Worm (Caenorhabditis elegans) whole organism, late embryonic: ENCODE measurements around the gene C44H4.4.
"Not testable (repeated sequence)": the region's sequence is repeated elsewhere in the genome, so short reads cannot be mapped to it uniquely, and the experiment has no call there.

Source experiments
- C08G9.2 ChIP-seq: sonication (generic microtip); optimal IDR thresholded peaks from 2 replicates; lab custom pipeline; 2016; ENCODE audit warnings: mild to moderate bottlenecking, missing genetic modification characterization, moderate library complexity, missing compliant biosample characterization
- C38D4.7 ChIP-seq: fragments of 200-800 bp; sonication (Bioruptor generic); optimal IDR thresholded peaks from 2 replicates; lab custom pipeline; 2018; ENCODE audit warnings: mild to moderate bottlenecking, missing genetic modification characterization, moderate library complexity, missing compliant biosample characterization
- F13H6.1 ChIP-seq: sonication (generic microtip); optimal IDR thresholded peaks from 2 replicates; lab custom pipeline; 2016; ENCODE audit warnings: missing genetic modification characterization, missing compliant biosample characterization
- K02D7.2 ChIP-seq: sonication (generic microtip); optimal IDR thresholded peaks from 2 replicates; lab custom pipeline; 2017; ENCODE audit warnings: mild to moderate bottlenecking, missing genetic modification characterization, missing compliant biosample characterization
- ahr-1 ChIP-seq: sonication (generic microtip); optimal IDR thresholded peaks from 2 replicates; lab custom pipeline; 2016; ENCODE audit warnings: missing genetic modification characterization, missing compliant biosample characterization
- ama-1 ChIP-seq: fragments of 150-350 bp; optimal IDR thresholded peaks from 2 replicates; lab custom pipeline; 2014
- ceh-18 ChIP-seq: sonication (generic microtip); optimal IDR thresholded peaks from 2 replicates; lab custom pipeline; 2016; ENCODE audit warnings: missing genetic modification characterization, missing compliant biosample characterization
- ceh-2 ChIP-seq: sonication (generic microtip); optimal IDR thresholded peaks from 2 replicates; lab custom pipeline; 2016; ENCODE audit warnings: missing genotype, missing genetic modification characterization, missing compliant biosample characterization
- ceh-22 ChIP-seq: sonication (generic microtip); optimal IDR thresholded peaks from 2 replicates; lab custom pipeline; 2017; ENCODE audit warnings: missing biosample characterization, missing genetic modification characterization
- ceh-24 ChIP-seq: sonication (generic microtip); optimal IDR thresholded peaks from 2 replicates; lab custom pipeline; 2016; ENCODE audit warnings: mild to moderate bottlenecking, missing genetic modification characterization, missing compliant biosample characterization
- ceh-48 ChIP-seq: sonication (generic microtip); optimal IDR thresholded peaks from 2 replicates; lab custom pipeline; 2016; ENCODE audit warnings: missing genetic modification characterization, inconsistent platforms, missing compliant biosample characterization
- che-1 ChIP-seq: sonication (generic microtip); optimal IDR thresholded peaks from 2 replicates; lab custom pipeline; 2016; ENCODE audit warnings: mild to moderate bottlenecking, missing genetic modification characterization, missing compliant biosample characterization
- dmd-4 ChIP-seq: sonication (generic microtip); optimal IDR thresholded peaks from 2 replicates; lab custom pipeline; 2016; ENCODE audit warnings: borderline replicate concordance, missing genetic modification characterization, missing compliant biosample characterization
- elt-2 ChIP-seq: sonication (generic microtip); optimal IDR thresholded peaks from 2 replicates; lab custom pipeline; 2016; ENCODE audit warnings: missing genetic modification reagents, missing genetic modification characterization, missing compliant biosample characterization
- ets-4 ChIP-seq: sonication (generic microtip); optimal IDR thresholded peaks from 2 replicates; lab custom pipeline; 2016; ENCODE audit warnings: missing genetic modification characterization, missing compliant biosample characterization
- fkh-10 ChIP-seq: fragments of 150-350 bp; optimal IDR thresholded peaks from 2 replicates; lab custom pipeline; 2014; ENCODE audit warnings: missing biosample characterization, missing genetic modification reagents, missing genetic modification characterization
- fkh-6 ChIP-seq: sonication (generic microtip); optimal IDR thresholded peaks from 2 replicates; lab custom pipeline; 2016; ENCODE audit warnings: missing genetic modification characterization, missing compliant biosample characterization
- gmeb-2 ChIP-seq: sonication (generic microtip); optimal IDR thresholded peaks from 2 replicates; lab custom pipeline; 2016; ENCODE audit warnings: missing genetic modification characterization, inconsistent platforms, missing compliant biosample characterization
- hlh-15 ChIP-seq: sonication (generic microtip); optimal IDR thresholded peaks from 2 replicates; lab custom pipeline; 2016; ENCODE audit warnings: missing genetic modification characterization, missing compliant biosample characterization
- hlh-30 ChIP-seq: sonication (generic microtip); optimal IDR thresholded peaks from 2 replicates; lab custom pipeline; 2017; ENCODE audit warnings: antibody characterized with exemption, missing genetic modification characterization, missing compliant biosample characterization; ENCODE audit not compliant: insufficient read depth
- hlh-6 ChIP-seq: sonication (generic microtip); optimal IDR thresholded peaks from 2 replicates; lab custom pipeline; 2016; ENCODE audit warnings: missing genotype, missing genetic modification characterization, missing compliant biosample characterization
- hlh-8 ChIP-seq: sonication (generic microtip); optimal IDR thresholded peaks from 2 replicates; lab custom pipeline; 2016; ENCODE audit warnings: missing genotype, missing genetic modification characterization, missing compliant biosample characterization
- madf-2 ChIP-seq: sonication (generic microtip); optimal IDR thresholded peaks from 2 replicates; lab custom pipeline; 2017; ENCODE audit warnings: missing genetic modification characterization, missing compliant biosample characterization
- mec-3 ChIP-seq: sonication (generic microtip); optimal IDR thresholded peaks from 2 replicates; lab custom pipeline; 2016; ENCODE audit warnings: borderline replicate concordance, missing genetic modification characterization, missing compliant biosample characterization
- nhr-11 ChIP-seq: fragments of 150-350 bp; optimal IDR thresholded peaks from 2 replicates; lab custom pipeline; 2014; ENCODE audit warnings: missing biosample characterization, missing genetic modification characterization
- npax-4 ChIP-seq: sonication (generic microtip); optimal IDR thresholded peaks from 2 replicates; lab custom pipeline; 2016; ENCODE audit warnings: missing genetic modification characterization, missing compliant biosample characterization
- odd-2 ChIP-seq: sonication (generic microtip); optimal IDR thresholded peaks from 2 replicates; lab custom pipeline; 2017; ENCODE audit warnings: antibody characterized with exemption, mild to moderate bottlenecking, missing genetic modification characterization, missing compliant biosample characterization
- pax-1 ChIP-seq: fragments of 150-350 bp; optimal IDR thresholded peaks from 2 replicates; lab custom pipeline; 2014; ENCODE audit warnings: missing biosample characterization, missing genetic modification characterization
- pha-2 ChIP-seq: sonication (generic microtip); optimal IDR thresholded peaks from 2 replicates; lab custom pipeline; 2017; ENCODE audit warnings: mild to moderate bottlenecking, missing genetic modification characterization, missing compliant biosample characterization
- pha-4 ChIP-seq: fragments of 150-350 bp; optimal IDR thresholded peaks from 2 replicates; lab custom pipeline; 2018; ENCODE audit warnings: missing biosample characterization, missing genetic modification reagents, missing genetic modification characterization
- pros-1 ChIP-seq: fragments of 150-350 bp; optimal IDR thresholded peaks from 2 replicates; lab custom pipeline; 2014; ENCODE audit warnings: missing biosample characterization, missing genetic modification reagents, missing genetic modification characterization
- ref-2 ChIP-seq: sonication (generic microtip); optimal IDR thresholded peaks from 2 replicates; lab custom pipeline; 2016; ENCODE audit warnings: missing genetic modification characterization, missing compliant biosample characterization
- rnt-1 ChIP-seq: sonication (generic microtip); optimal IDR thresholded peaks from 2 replicates; lab custom pipeline; 2016; ENCODE audit warnings: missing genetic modification characterization, missing compliant biosample characterization
- sox-2 ChIP-seq: fragments of 200-800 bp; sonication (Bioruptor generic); IDR thresholded peaks from 2 replicates; pipeline ENCODE4 v1.3.6; 2022; ENCODE audit warnings: missing genetic modification reagents, missing genetic modification characterization, missing compliant biosample characterization
- syd-9 ChIP-seq: sonication (generic microtip); optimal IDR thresholded peaks from 2 replicates; lab custom pipeline; 2016; ENCODE audit warnings: mild to moderate bottlenecking, missing genetic modification characterization, moderate library complexity, missing compliant biosample characterization
- tbx-7 ChIP-seq: sonication (generic microtip); optimal IDR thresholded peaks from 2 replicates; lab custom pipeline; 2016; ENCODE audit warnings: missing genotype, missing genetic modification characterization, missing compliant biosample characterization
- unc-3 ChIP-seq, 2 experiments: fragments of 200-800 bp in 1 of 2; sonication (Bioruptor generic) in 1 of 2; sonication (generic microtip) in 1 of 2; conservative IDR thresholded peaks in 1 of 2; optimal IDR thresholded peaks in 1 of 2; 2 replicates each; pipeline versions ENCODE4 v1.3.6 to Lab custom; 2016 to 2022; ENCODE audit warnings: missing compliant biosample characterization in 2 of 2, missing genetic modification characterization in 2 of 2, missing genetic modification reagents in 1 of 2
- ztf-16 ChIP-seq: sonication (generic microtip); optimal IDR thresholded peaks from 2 replicates; lab custom pipeline; 2017; ENCODE audit warnings: missing genetic modification characterization, missing compliant biosample characterization

C44H4.4 gene

DNA sequence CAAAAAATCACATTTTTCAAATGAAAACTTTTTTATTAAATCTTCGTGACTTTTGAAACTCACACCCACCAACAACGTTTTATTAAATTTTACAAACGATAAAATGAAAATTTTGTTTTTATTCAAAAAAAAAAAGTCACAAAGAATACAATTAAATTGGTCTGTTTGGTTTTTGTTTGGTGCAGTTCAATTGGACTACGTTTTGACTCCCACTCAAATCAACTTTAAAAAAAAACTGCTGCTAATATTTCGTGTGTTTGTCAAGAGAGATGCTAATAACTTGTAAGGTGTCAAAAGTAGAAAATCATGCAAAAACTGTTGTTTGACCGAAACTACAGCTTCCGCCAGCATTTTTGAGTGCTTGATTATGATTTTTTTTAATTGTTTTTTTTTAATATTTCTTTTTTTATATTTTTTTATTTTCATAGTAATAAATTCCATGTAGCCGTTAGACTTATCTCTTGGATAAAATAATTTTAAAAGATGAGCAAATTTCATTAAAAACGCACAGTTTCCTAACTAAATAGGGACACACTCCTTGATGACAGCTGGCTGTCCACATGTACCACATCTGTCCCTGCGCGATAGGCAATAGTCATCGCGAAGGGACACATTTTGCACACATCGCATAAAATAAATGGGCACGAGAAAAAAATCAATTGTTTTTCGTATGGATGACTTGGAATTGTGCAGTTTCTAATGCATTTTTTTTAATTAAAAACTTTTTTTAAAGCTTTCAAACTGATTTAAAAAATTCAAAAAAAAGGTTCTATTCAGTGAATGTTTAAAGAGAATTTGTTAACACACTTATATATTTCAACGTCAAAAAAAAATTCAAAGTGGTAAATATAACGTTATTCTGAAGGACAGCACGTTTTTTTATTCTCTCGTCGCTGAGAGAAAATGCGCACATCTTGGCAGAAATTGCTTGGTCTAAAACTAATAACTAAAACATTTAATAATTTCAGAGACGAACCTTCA, 63.3 kb downstream of the C44H4.4 start (continued):
- 0 out of 2 replicates have a peak, but pooled peaks have one; percentile 53 for TF ChIP-seq unc-3 (GFP tag; conservative IDR thresholded peaks at IDR 0.05; lab: Robert Waterston, UW)
- TF ChIP-seq unc-3 (tag; optimal IDR thresholded peaks at IDR 0.05; lab: Kevin White, UChicago) = peak; percentile 64
- TF ChIP-seq ztf-16 = peak; percentile 79
- no peak for TF ChIP-seq C38D4.7 (GFP tag; lab: Kevin White, UChicago)
- no peak for TF ChIP-seq ceh-24
- peak; percentile 79 for TF ChIP-seq syd-9 (tag; lab: Kevin White, UChicago)
- peak; percentile 67 for TF ChIP-seq madf-2 (tag; lab: Kevin White, UChicago)
- peak; percentile 72 for TF ChIP-seq ceh-2 (tag; lab: Kevin White, UChicago)
- TF ChIP-seq che-1 (tag; lab: Kevin White, UChicago) = no peak
- peak; percentile 73 for TF ChIP-seq fkh-10 (GFP tag; lab: Kevin White, UChicago)
- peak; percentile 45 for TF ChIP-seq hlh-8 (tag; lab: Kevin White, UChicago)
- peak; percentile 78 for TF ChIP-seq ceh-22 (tag; lab: Kevin White, UChicago)
- TF ChIP-seq tbx-7 (tag; lab: Kevin White, UChicago) = peak; percentile 56
- peak; percentile 95 for TF ChIP-seq ref-2
- TF ChIP-seq ama-1 (lab: Kevin White, UChicago) = no peak
- peak; percentile 13 for TF ChIP-seq hlh-15 (tag; lab: Kevin White, UChicago)
- peak; percentile 62 for TF ChIP-seq ahr-1
- TF ChIP-seq gmeb-2 = peak; percentile 23
- peak; percentile 87 for TF ChIP-seq hlh-30 (tag; lab: Kevin White, UChicago)
- no peak for TF ChIP-seq K02D7.2 (tag; lab: Kevin White, UChicago)
- peak; percentile 86 for TF ChIP-seq pros-1
- TF ChIP-seq odd-2 = peak; percentile 55
- TF ChIP-seq hlh-6 (tag; lab: Kevin White, UChicago) = no peak
- TF ChIP-seq F13H6.1 = peak; percentile 64
- peak; percentile 98 for TF ChIP-seq ceh-18 (tag; lab: Kevin White, UChicago)

DNA sequence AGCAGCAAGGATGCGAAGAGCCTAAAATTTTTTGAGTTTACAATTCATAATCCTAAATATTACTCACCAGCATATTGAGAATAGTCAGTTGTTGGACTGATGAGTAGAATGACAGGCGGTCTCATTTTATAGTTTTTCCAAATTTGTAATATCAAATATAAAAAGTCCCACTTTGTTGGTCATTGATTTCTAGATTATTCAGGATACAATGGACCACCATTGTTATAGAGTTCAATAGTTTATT, 63.9 kb downstream of the C44H4.4 start, which contains the start of gene nspc-17:
Gene nspc-17 (minus strand): TSS at position 101 of the 244 bp plus-strand sequence.
- not testable (repeated sequence) for TF ChIP-seq che-1 (tag; lab: Kevin White, UChicago); npax-4; fkh-6 (tag; lab: Kevin White, UChicago)

DNA sequence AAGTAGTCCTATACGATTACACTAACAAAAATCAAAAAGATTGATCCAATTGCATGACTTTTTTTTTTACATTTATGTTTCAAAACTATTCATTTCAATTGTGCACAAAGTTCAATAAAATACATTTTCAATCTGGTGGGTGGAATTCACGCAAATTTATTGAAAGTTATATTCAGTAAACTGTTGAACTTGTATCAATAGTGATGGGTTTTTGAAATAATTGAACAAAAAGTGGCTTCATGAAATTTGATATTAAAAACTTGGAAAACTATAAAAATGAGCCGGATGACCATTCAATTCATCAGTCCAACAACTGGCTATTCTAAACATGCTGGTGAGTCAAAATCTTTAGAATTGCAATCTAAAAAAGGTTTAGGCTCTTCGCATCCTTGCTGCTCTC, 65.6 kb downstream of the C44H4.4 start, which contains the start of gene nspc-16:
Gene nspc-16 (plus strand): TSS at position 301 of the 400 bp plus-strand sequence.
- TF ChIP-seq nhr-11 (no peak), fkh-10 (GFP tag; lab: Kevin White, UChicago) (no peak), mec-3 (tag; lab: Kevin White, UChicago) (no peak), rnt-1 (tag; lab: Kevin White, UChicago) (no peak), ceh-48 (no peak), pha-4 (tag; lab: Kevin White, UChicago) (no peak), ets-4 (tag; lab: Kevin White, UChicago) (no peak), elt-2 (tag; lab: Kevin White, UChicago) (no peak), sox-2 (GFP tag; lab: Robert Waterston, UW) (no peak), dmd-4 (no peak), hlh-30 (tag; lab: Kevin White, UChicago) (no peak), C08G9.2 (tag; lab: Kevin White, UChicago) (no peak), pha-2 (no peak), pax-1 (no peak)
